Worm (Caenorhabditis elegans) whole organism, L4 larva: ENCODE results near the gene dpr-1.

Experiments
- cey-2 ChIP-seq: sonication (generic microtip); optimal IDR thresholded peaks from 3 replicates; lab custom pipeline; 2017; ENCODE audit warnings: missing genetic modification characterization, mild to moderate bottlenecking, missing compliant biosample characterization, antibody characterized with exemption, borderline replicate concordance; ENCODE audit not compliant: insufficient read depth
- hif-1 ChIP-seq, 2 experiments: sonication (generic microtip); optimal IDR thresholded peaks; 2 replicates each; lab custom pipeline; 2016 to 2017; ENCODE audit warnings: missing compliant biosample characterization in 2 of 2, missing genetic modification characterization in 2 of 2, missing genetic modification reagents in 2 of 2, missing genotype in 2 of 2, mild to moderate bottlenecking in 1 of 2
- lin-29 ChIP-seq: fragments of 200-800 bp; sonication (Bioruptor generic); IDR thresholded peaks from 2 replicates; pipeline ENCODE4 v1.3.6; 2022; ENCODE audit warnings: missing genetic modification reagents, missing genetic modification characterization, missing compliant biosample characterization
- nhr-11 ChIP-seq: fragments of 150-350 bp; optimal IDR thresholded peaks from 2 replicates; lab custom pipeline; 2014; ENCODE audit warnings: missing biosample characterization, missing genetic modification characterization
- nhr-237 ChIP-seq: sonication (generic microtip); optimal IDR thresholded peaks from 2 replicates; lab custom pipeline; 2017; ENCODE audit warnings: missing biosample characterization, missing genetic modification characterization
- nhr-76 ChIP-seq: fragments of 150-350 bp; optimal IDR thresholded peaks from 2 replicates; lab custom pipeline; 2014; ENCODE audit warnings: missing biosample characterization, missing genetic modification characterization
- nhr-77 ChIP-seq: fragments of 150-350 bp; optimal IDR thresholded peaks from 2 replicates; lab custom pipeline; 2014; ENCODE audit warnings: missing biosample characterization, missing genetic modification characterization
- pqm-1 ChIP-seq: sonication (generic microtip); optimal IDR thresholded peaks from 2 replicates; lab custom pipeline; 2017; ENCODE audit warnings: missing biosample characterization, missing genetic modification characterization
- skn-1 ChIP-seq: fragments of 150-350 bp; optimal IDR thresholded peaks from 2 replicates; lab custom pipeline; 2014; ENCODE audit warnings: missing biosample characterization, missing genetic modification characterization
- spr-3 ChIP-seq: fragments of 200-800 bp; sonication (Bioruptor generic); optimal IDR thresholded peaks from 2 replicates; lab custom pipeline; 2018; ENCODE audit warnings: mild to moderate bottlenecking, missing genetic modification characterization, missing compliant biosample characterization
- tag-97 ChIP-seq: fragments of 200-800 bp; sonication (Bioruptor generic); IDR thresholded peaks from 2 replicates; pipeline ENCODE4 v1.3.6; 2022; ENCODE audit warnings: missing genetic modification characterization, missing compliant biosample characterization
- ztf-11 ChIP-seq: fragments of 150-350 bp; optimal IDR thresholded peaks from 2 replicates; lab custom pipeline; 2014; ENCODE audit warnings: missing biosample characterization, missing genetic modification characterization

DNA sequence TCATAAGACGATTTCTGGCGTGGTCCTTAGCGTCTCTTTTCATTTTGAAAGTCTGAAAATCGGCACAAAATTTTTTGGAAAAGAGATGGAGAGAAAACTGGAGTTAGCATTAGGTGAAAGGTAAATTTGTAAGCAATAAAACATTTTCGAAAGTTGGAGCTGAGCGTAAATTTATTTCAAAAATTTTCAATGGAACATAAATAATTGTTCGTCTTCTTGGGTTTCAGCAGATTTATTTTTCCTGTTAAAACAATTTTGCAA, 33.1 kb downstream of the dpr-1 start, which contains the start of gene C06B3.6:
- TF ChIP-seq cey-2 (tag; lab: Kevin White, UChicago) (no peak), spr-3 (GFP tag; lab: Kevin White, UChicago) (no peak), nhr-76 (no peak), ztf-11 (tag; lab: Kevin White, UChicago) (no peak), hif-1 (tag; optimal IDR thresholded peaks at IDR 0.05; lab: Kevin White, UChicago) (no peak), nhr-11 (tag; lab: Kevin White, UChicago) (no peak), nhr-237 (tag; lab: Kevin White, UChicago) (no peak), lin-29 (GFP tag; lab: Robert Waterston, UW) (no peak), nhr-77 (no peak), pqm-1 (tag; lab: Kevin White, UChicago) (no peak), tag-97 (GFP tag; lab: Robert Waterston, UW) (no peak), skn-1 (tag; lab: Kevin White, UChicago) (no peak)
